Fruit fly (Drosophila melanogaster) whole organism, pupa: Measurements from ENCODE around the gene Sys1.

Experiments used
- CG10348 ChIP-seq: fragments of 200-800 bp; sonication (Bioruptor generic); IDR thresholded peaks from 2 replicates; pipeline ENCODE4 v1.3.6; 2022; ENCODE audit warnings: missing biosample characterization, missing genetic modification characterization
- CG12605 ChIP-seq: fragments of 200-800 bp; sonication (Bioruptor generic); IDR thresholded peaks from 2 replicates; pipeline ENCODE4 v1.3.6; 2022; ENCODE audit warnings: missing biosample characterization, missing genetic modification characterization
- CG13204 ChIP-seq: fragments of 200-800 bp; sonication (Bioruptor generic); optimal IDR thresholded peaks from 2 replicates; lab custom pipeline; 2018; ENCODE audit warnings: missing biosample characterization, mild to moderate bottlenecking, missing genetic modification characterization, moderate library complexity
- CG14655 ChIP-seq: fragments of 200-800 bp; sonication (Bioruptor generic); optimal IDR thresholded peaks from 3 replicates; lab custom pipeline; 2017; ENCODE audit warnings: mild to moderate bottlenecking, missing biosample characterization, missing genetic modification reagents, missing genetic modification characterization
- CG15710 ChIP-seq: fragments of 200-800 bp; sonication (Bioruptor generic); optimal IDR thresholded peaks from 2 replicates; lab custom pipeline; 2018; ENCODE audit warnings: missing biosample characterization, mild to moderate bottlenecking, missing genetic modification characterization, moderate library complexity
- CG17806 ChIP-seq: fragments of 200-800 bp; sonication (Bioruptor generic); optimal IDR thresholded peaks from 2 replicates; lab custom pipeline; 2018; ENCODE audit warnings: missing biosample characterization, mild to moderate bottlenecking, missing genetic modification characterization, moderate library complexity
- CG32121 ChIP-seq: fragments of 200-800 bp; sonication (Bioruptor generic); IDR thresholded peaks from 2 replicates; pipeline ENCODE4 v1.3.6; 2022; ENCODE audit warnings: missing biosample characterization, missing genetic modification characterization
- CG34367 ChIP-seq: fragments of 200-800 bp; sonication (Bioruptor generic); optimal IDR thresholded peaks from 2 replicates; lab custom pipeline; 2018; ENCODE audit warnings: missing biosample characterization, mild to moderate bottlenecking, missing genetic modification characterization
- CG4496 ChIP-seq: fragments of 200-800 bp; sonication (Bioruptor generic); IDR thresholded peaks from 3 replicates; pipeline ENCODE4 v1.3.6; 2022; ENCODE audit warnings: missing biosample characterization, missing genetic modification characterization
- CG8159 ChIP-seq: fragments of 200-800 bp; sonication (Bioruptor generic); optimal IDR thresholded peaks from 3 replicates; lab custom pipeline; 2018; ENCODE audit warnings: missing biosample characterization, mild to moderate bottlenecking, missing genetic modification characterization, moderate library complexity
- CG8301 ChIP-seq: fragments of 200-800 bp; sonication (Bioruptor generic); optimal IDR thresholded peaks from 2 replicates; lab custom pipeline; 2018; ENCODE audit warnings: missing biosample characterization, mild to moderate bottlenecking, missing genetic modification characterization
- CG9948 ChIP-seq: fragments of 200-800 bp; sonication (Bioruptor generic); optimal IDR thresholded peaks from 2 replicates; lab custom pipeline; 2018; ENCODE audit warnings: missing biosample characterization, mild to moderate bottlenecking, missing genetic modification characterization, moderate library complexity
- D1 ChIP-seq: fragments of 200-800 bp; sonication (Bioruptor generic); optimal IDR thresholded peaks from 2 replicates; lab custom pipeline; 2018; ENCODE audit warnings: missing biosample characterization, mild to moderate bottlenecking, missing genetic modification characterization, moderate library complexity
- EcR ChIP-seq: fragments of 200-800 bp; sonication (Bioruptor generic); optimal IDR thresholded peaks from 3 replicates; lab custom pipeline; 2019; ENCODE audit warnings: missing biosample characterization, missing genetic modification characterization, mild to moderate bottlenecking, moderate library complexity, missing genetic modification reagents
- Ets98B ChIP-seq: fragments of 200-800 bp; sonication (Bioruptor generic); IDR thresholded peaks from 2 replicates; pipeline ENCODE4 v1.3.6; 2022; ENCODE audit warnings: missing biosample characterization, missing genetic modification characterization
- Pif1A ChIP-seq: fragments of 200-800 bp; sonication (Bioruptor generic); optimal IDR thresholded peaks from 3 replicates; lab custom pipeline; 2016; ENCODE audit warnings: missing biosample characterization, missing genetic modification characterization
- Pif1B ChIP-seq: fragments of 200-800 bp; sonication (Bioruptor generic); optimal IDR thresholded peaks from 3 replicates; lab custom pipeline; 2016; ENCODE audit warnings: missing biosample characterization, missing genetic modification characterization
- Snoo ChIP-seq: fragments of 200-800 bp; sonication (Bioruptor generic); optimal IDR thresholded peaks from 3 replicates; lab custom pipeline; 2017; ENCODE audit warnings: missing biosample characterization, mild to moderate bottlenecking, missing genetic modification characterization, inconsistent platforms
- fd96Ca ChIP-seq: fragments of 200-800 bp; sonication (Bioruptor generic); IDR thresholded peaks from 3 replicates; pipeline ENCODE4 v1.3.6; 2022; ENCODE audit warnings: missing biosample characterization, missing genetic modification characterization
- gl ChIP-seq: fragments of 200-800 bp; sonication (Bioruptor generic); optimal IDR thresholded peaks from 2 replicates; lab custom pipeline; 2018; ENCODE audit warnings: missing biosample characterization, mild to moderate bottlenecking, missing genetic modification characterization
- rn ChIP-seq: fragments of 200-800 bp; sonication (Bioruptor generic); IDR thresholded peaks from 2 replicates; pipeline ENCODE4 v1.3.6; 2022; ENCODE audit warnings: missing biosample characterization, missing genetic modification characterization

Sys1 gene

dm6 chr3R:8659200-8659897 lies 6.7 kb downstream of the Sys1 start:
- TF ChIP-seq CG32121 (GFP tag; lab: Robert Waterston, UW) = peak; percentile 75
- TF ChIP-seq gl (tag; lab: Kevin White, UChicago) = peak; percentile 36
- TF ChIP-seq CG8301 (tag; lab: Kevin White, UChicago) = peak; percentile 54
- TF ChIP-seq CG8159 (tag; lab: Kevin White, UChicago) = peak; percentile 65
- no peak for TF ChIP-seq D1 (tag; lab: Kevin White, UChicago)
- peak; percentile 81 for TF ChIP-seq CG4496 (GFP tag; lab: Robert Waterston, UW)
- TF ChIP-seq CG34367 (tag; lab: Kevin White, UChicago) = peak; percentile 16
- TF ChIP-seq CG13204 = no peak
- TF ChIP-seq CG12605 = no peak; the same call in 1 of the 2 replicates
- peak; percentile 77 for TF ChIP-seq Ets98B (GFP tag; lab: Robert Waterston, UW)
- peak; percentile 49 for TF ChIP-seq Snoo (tag; lab: Kevin White, UChicago)
- peak; percentile 50 for TF ChIP-seq CG15710 (tag; lab: Kevin White, UChicago)
- TF ChIP-seq CG9948 (tag; lab: Kevin White, UChicago) = peak; percentile 30
- TF ChIP-seq EcR (GFP tag; lab: Kevin White, UChicago) = peak; percentile 59
- TF ChIP-seq fd96Ca (GFP tag; lab: Robert Waterston, UW) = no peak
- peak; percentile 40 for TF ChIP-seq CG17806
- peak; percentile 69 for TF ChIP-seq CG14655 (GFP tag; lab: Kevin White, UChicago)
- TF ChIP-seq Pif1B (GFP tag; lab: Kevin White, UChicago) = peak; percentile 48
- peak; percentile 53 for TF ChIP-seq Pif1A (GFP tag; lab: Kevin White, UChicago)
- TF ChIP-seq CG10348 = no peak
- TF ChIP-seq rn (GFP tag; lab: Robert Waterston, UW) = peak; percentile 34; the same call in 1 of the 2 replicates

dm6 chr3R:8659907-8660660 lies 7.5 kb downstream of the Sys1 start:
- TF ChIP-seq Ets98B (GFP tag; lab: Robert Waterston, UW) = peak; percentile 32
- TF ChIP-seq CG32121 (GFP tag; lab: Robert Waterston, UW) = peak; percentile 8; the same call in 1 of the 2 replicates
- TF ChIP-seq CG4496 (GFP tag; lab: Robert Waterston, UW) = peak; percentile 66; the same call in 2 of the 3 replicates
- TF ChIP-seq CG8301 (tag; lab: Kevin White, UChicago) = no peak
- TF ChIP-seq CG34367 (tag; lab: Kevin White, UChicago) = peak; percentile 4

- TF ChIP-seq CG13204 (no peak), Snoo (tag; lab: Kevin White, UChicago) (no peak), CG15710 (tag; lab: Kevin White, UChicago) (no peak), CG10348 (no peak), CG4496 (GFP tag; lab: Robert Waterston, UW) (no peak), Pif1A (GFP tag; lab: Kevin White, UChicago) (no peak), gl (tag; lab: Kevin White, UChicago) (no peak), CG8159 (tag; lab: Kevin White, UChicago) (no peak), EcR (GFP tag; lab: Kevin White, UChicago) (no peak), CG12605 (no peak), D1 (tag; lab: Kevin White, UChicago) (no peak), CG34367 (tag; lab: Kevin White, UChicago) (no peak), CG17806 (no peak)
These were observed 8.0 kb downstream of the Sys1 start, which contains the start of gene bel for dm6 chr3R:8660661-8661060. bel (minus strand) TSS chr3R:8660761.

- TF ChIP-seq CG15710 (tag; lab: Kevin White, UChicago) = peak; percentile 27
- no peak for TF ChIP-seq gl (tag; lab: Kevin White, UChicago)
- TF ChIP-seq CG9948 (tag; lab: Kevin White, UChicago) = no peak
- TF ChIP-seq Pif1A (GFP tag; lab: Kevin White, UChicago) = no peak
- TF ChIP-seq CG12605 = no peak
- no peak for TF ChIP-seq CG17806
- TF ChIP-seq CG34367 (tag; lab: Kevin White, UChicago) = no peak
- no peak for TF ChIP-seq CG4496 (GFP tag; lab: Robert Waterston, UW)
- no peak for TF ChIP-seq CG8301 (tag; lab: Kevin White, UChicago)
- TF ChIP-seq CG13204 = no peak
- TF ChIP-seq CG8159 (tag; lab: Kevin White, UChicago) = no peak
- TF ChIP-seq Pif1B (GFP tag; lab: Kevin White, UChicago) = no peak
- peak; percentile 5 for TF ChIP-seq CG14655 (GFP tag; lab: Kevin White, UChicago)
- TF ChIP-seq CG10348 = no peak
- TF ChIP-seq fd96Ca (GFP tag; lab: Robert Waterston, UW) = peak; percentile 34; the same call in 1 of the 3 replicates
These were observed 11.2 kb downstream of the Sys1 start, which contains the start of gene CG8032 for dm6 chr3R:8663668-8664283. CG8032 (plus strand) TSS chr3R:8664115.
